Fruit fly (Drosophila melanogaster) Kc167 (cell line): ENCODE data around the gene CG9449.

ENCODE experiments used
- Myc ChIP-seq: fragments of >200 bp; optimal IDR thresholded peaks from 2 replicates; lab custom pipeline; 2017; ENCODE audit warnings: missing external identifiers
- psq ChIP-seq: fragments of >200 bp; optimal IDR thresholded peaks from 2 replicates; lab custom pipeline; 2017; ENCODE audit warnings: missing external identifiers
- ttk ChIP-seq: sonication (Bioruptor generic); optimal IDR thresholded peaks from 2 replicates; lab custom pipeline; 2017; ENCODE audit warnings: missing external identifiers

DNA sequence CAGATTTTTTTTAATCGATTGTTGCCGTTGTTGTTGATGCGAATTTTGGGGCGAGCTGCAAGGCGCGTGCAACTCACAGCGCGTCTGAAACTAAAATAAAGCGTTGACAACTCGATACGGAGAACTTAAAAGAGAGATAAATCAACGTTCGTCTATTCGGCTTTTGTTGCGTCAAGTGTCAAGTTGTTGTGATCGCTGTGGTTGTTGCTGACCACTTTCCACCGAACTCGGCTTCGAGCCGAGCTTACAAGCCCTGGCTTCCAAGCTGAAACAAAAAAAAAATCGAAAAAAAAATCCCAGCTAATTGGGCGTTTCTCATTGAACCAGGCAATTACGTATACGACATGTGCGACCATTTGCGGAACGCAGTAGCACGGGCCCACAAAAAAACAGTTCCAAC, 6.2 kb upstream of the CG9449 start, which contains the start of gene CG9452:
- no peak for TF ChIP-seq ttk (lab: Kevin White, UChicago)
- TF ChIP-seq psq (lab: Kevin White, UChicago) = no peak
- TF ChIP-seq Myc (lab: Kevin White, UChicago) = no peak
